Worm (Caenorhabditis elegans) whole organism, early embryonic: ENCODE results near the gene F07C4.11.

Experiments used
- F13C5.2 ChIP-seq: sonication (generic microtip); optimal IDR thresholded peaks from 2 replicates; lab custom pipeline; 2017; ENCODE audit warnings: mild to moderate bottlenecking, missing genetic modification characterization, inconsistent platforms, missing compliant biosample characterization
- ama-1 ChIP-seq: fragments of 150-350 bp; optimal IDR thresholded peaks from 2 replicates; lab custom pipeline; 2014
- ceh-13 ChIP-seq: fragments of 200-800 bp; sonication (Bioruptor generic); optimal IDR thresholded peaks from 2 replicates; lab custom pipeline; 2018; ENCODE audit warnings: mild to moderate bottlenecking, missing genetic modification characterization, missing compliant biosample characterization
- ets-7 ChIP-seq: sonication (generic microtip); optimal IDR thresholded peaks from 2 replicates; lab custom pipeline; 2016; ENCODE audit warnings: missing genotype, missing genetic modification characterization, missing compliant biosample characterization
- flt-1 ChIP-seq: fragments of 200-800 bp; sonication (Bioruptor generic); IDR thresholded peaks from 2 replicates; pipeline ENCODE4 v1.3.6; 2022; ENCODE audit warnings: missing genetic modification characterization, missing compliant biosample characterization
- hmbx-1 ChIP-seq: sonication (generic microtip); optimal IDR thresholded peaks from 2 replicates; lab custom pipeline; 2016; ENCODE audit warnings: mild to moderate bottlenecking, missing genetic modification characterization, missing compliant biosample characterization
- hnd-1 ChIP-seq: sonication (generic microtip); optimal IDR thresholded peaks from 2 replicates; lab custom pipeline; 2016; ENCODE audit warnings: missing genetic modification characterization, missing compliant biosample characterization
- scrt-1 ChIP-seq: fragments of 200-800 bp; sonication (Bioruptor generic); IDR thresholded peaks from 2 replicates; pipeline ENCODE4 v1.3.6; 2022; ENCODE audit warnings: missing genetic modification characterization, missing compliant biosample characterization
- sea-1 ChIP-seq: fragments of 200-800 bp; sonication (Bioruptor generic); conservative IDR thresholded peaks from 2 replicates; pipeline ENCODE4 v1.3.6; 2022; ENCODE audit warnings: missing genetic modification characterization, missing compliant biosample characterization
- tbx-11 ChIP-seq: fragments of 200-800 bp; sonication (Bioruptor generic); IDR thresholded peaks from 2 replicates; pipeline ENCODE4 v1.3.6; 2022; ENCODE audit warnings: missing genetic modification characterization, missing compliant biosample characterization

ce11 chrV:7629504-7629903, 13.8 kb downstream of the F07C4.11 start, which contains the start of gene srd-30:
- TF ChIP-seq sea-1 (GFP tag; lab: Robert Waterston, UW) (no peak), ama-1 (lab: Kevin White, UChicago) (no peak), ceh-13 (GFP tag; lab: Kevin White, UChicago) (no peak), ets-7 (tag; lab: Kevin White, UChicago) (no peak), hnd-1 (tag; lab: Kevin White, UChicago) (no peak), F13C5.2 (tag; lab: Kevin White, UChicago) (no peak), flt-1 (no peak), tbx-11 (GFP tag; lab: Robert Waterston, UW) (no peak), scrt-1 (GFP tag; lab: Robert Waterston, UW) (no peak), hmbx-1 (tag; lab: Kevin White, UChicago) (no peak)
